Fruit fly (Drosophila melanogaster) whole organism, pupa: ENCODE results near the gene CG14957.

ENCODE experiments used
- CG10348 ChIP-seq: fragments of 200-800 bp; sonication (Bioruptor generic); IDR thresholded peaks from 2 replicates; pipeline ENCODE4 v1.3.6; 2022; ENCODE audit warnings: missing biosample characterization, missing genetic modification characterization
- CG12605 ChIP-seq: fragments of 200-800 bp; sonication (Bioruptor generic); IDR thresholded peaks from 2 replicates; pipeline ENCODE4 v1.3.6; 2022; ENCODE audit warnings: missing biosample characterization, missing genetic modification characterization
- CG13204 ChIP-seq: fragments of 200-800 bp; sonication (Bioruptor generic); optimal IDR thresholded peaks from 2 replicates; lab custom pipeline; 2018; ENCODE audit warnings: missing biosample characterization, mild to moderate bottlenecking, missing genetic modification characterization, moderate library complexity
- CG14655 ChIP-seq: fragments of 200-800 bp; sonication (Bioruptor generic); optimal IDR thresholded peaks from 3 replicates; lab custom pipeline; 2017; ENCODE audit warnings: mild to moderate bottlenecking, missing biosample characterization, missing genetic modification reagents, missing genetic modification characterization
- CG15710 ChIP-seq: fragments of 200-800 bp; sonication (Bioruptor generic); optimal IDR thresholded peaks from 2 replicates; lab custom pipeline; 2018; ENCODE audit warnings: missing biosample characterization, mild to moderate bottlenecking, missing genetic modification characterization, moderate library complexity
- CG17806 ChIP-seq: fragments of 200-800 bp; sonication (Bioruptor generic); optimal IDR thresholded peaks from 2 replicates; lab custom pipeline; 2018; ENCODE audit warnings: missing biosample characterization, mild to moderate bottlenecking, missing genetic modification characterization, moderate library complexity
- CG32121 ChIP-seq: fragments of 200-800 bp; sonication (Bioruptor generic); IDR thresholded peaks from 2 replicates; pipeline ENCODE4 v1.3.6; 2022; ENCODE audit warnings: missing biosample characterization, missing genetic modification characterization
- CG34367 ChIP-seq: fragments of 200-800 bp; sonication (Bioruptor generic); optimal IDR thresholded peaks from 2 replicates; lab custom pipeline; 2018; ENCODE audit warnings: missing biosample characterization, mild to moderate bottlenecking, missing genetic modification characterization
- CG4496 ChIP-seq: fragments of 200-800 bp; sonication (Bioruptor generic); IDR thresholded peaks from 3 replicates; pipeline ENCODE4 v1.3.6; 2022; ENCODE audit warnings: missing biosample characterization, missing genetic modification characterization
- CG8159 ChIP-seq: fragments of 200-800 bp; sonication (Bioruptor generic); optimal IDR thresholded peaks from 3 replicates; lab custom pipeline; 2018; ENCODE audit warnings: missing biosample characterization, mild to moderate bottlenecking, missing genetic modification characterization, moderate library complexity
- CG8301 ChIP-seq: fragments of 200-800 bp; sonication (Bioruptor generic); optimal IDR thresholded peaks from 2 replicates; lab custom pipeline; 2018; ENCODE audit warnings: missing biosample characterization, mild to moderate bottlenecking, missing genetic modification characterization
- CG9948 ChIP-seq: fragments of 200-800 bp; sonication (Bioruptor generic); optimal IDR thresholded peaks from 2 replicates; lab custom pipeline; 2018; ENCODE audit warnings: missing biosample characterization, mild to moderate bottlenecking, missing genetic modification characterization, moderate library complexity
- D1 ChIP-seq: fragments of 200-800 bp; sonication (Bioruptor generic); optimal IDR thresholded peaks from 2 replicates; lab custom pipeline; 2018; ENCODE audit warnings: missing biosample characterization, mild to moderate bottlenecking, missing genetic modification characterization, moderate library complexity
- EcR ChIP-seq: fragments of 200-800 bp; sonication (Bioruptor generic); optimal IDR thresholded peaks from 3 replicates; lab custom pipeline; 2019; ENCODE audit warnings: missing biosample characterization, missing genetic modification characterization, mild to moderate bottlenecking, moderate library complexity, missing genetic modification reagents
- Ets98B ChIP-seq: fragments of 200-800 bp; sonication (Bioruptor generic); IDR thresholded peaks from 2 replicates; pipeline ENCODE4 v1.3.6; 2022; ENCODE audit warnings: missing biosample characterization, missing genetic modification characterization
- Pif1A ChIP-seq: fragments of 200-800 bp; sonication (Bioruptor generic); optimal IDR thresholded peaks from 3 replicates; lab custom pipeline; 2016; ENCODE audit warnings: missing biosample characterization, missing genetic modification characterization
- Pif1B ChIP-seq: fragments of 200-800 bp; sonication (Bioruptor generic); optimal IDR thresholded peaks from 3 replicates; lab custom pipeline; 2016; ENCODE audit warnings: missing biosample characterization, missing genetic modification characterization
- Snoo ChIP-seq: fragments of 200-800 bp; sonication (Bioruptor generic); optimal IDR thresholded peaks from 3 replicates; lab custom pipeline; 2017; ENCODE audit warnings: missing biosample characterization, mild to moderate bottlenecking, missing genetic modification characterization, inconsistent platforms
- fd96Ca ChIP-seq: fragments of 200-800 bp; sonication (Bioruptor generic); IDR thresholded peaks from 3 replicates; pipeline ENCODE4 v1.3.6; 2022; ENCODE audit warnings: missing biosample characterization, missing genetic modification characterization
- gl ChIP-seq: fragments of 200-800 bp; sonication (Bioruptor generic); optimal IDR thresholded peaks from 2 replicates; lab custom pipeline; 2018; ENCODE audit warnings: missing biosample characterization, mild to moderate bottlenecking, missing genetic modification characterization
- rn ChIP-seq: fragments of 200-800 bp; sonication (Bioruptor generic); IDR thresholded peaks from 2 replicates; pipeline ENCODE4 v1.3.6; 2022; ENCODE audit warnings: missing biosample characterization, missing genetic modification characterization

Gene CG14957

dm6 chr3L:3149060-3149872 is 38.1 kb upstream of the CG14957 start:
- TF ChIP-seq EcR (GFP tag; lab: Kevin White, UChicago): peak; percentile 49
- TF ChIP-seq CG32121 (GFP tag; lab: Robert Waterston, UW): peak; percentile 43; the same call in 1 of the 2 replicates
- TF ChIP-seq CG17806 (tag; lab: Kevin White, UChicago): no peak
- TF ChIP-seq CG13204 (GFP tag; lab: Kevin White, UChicago): peak; percentile 68

DNA sequence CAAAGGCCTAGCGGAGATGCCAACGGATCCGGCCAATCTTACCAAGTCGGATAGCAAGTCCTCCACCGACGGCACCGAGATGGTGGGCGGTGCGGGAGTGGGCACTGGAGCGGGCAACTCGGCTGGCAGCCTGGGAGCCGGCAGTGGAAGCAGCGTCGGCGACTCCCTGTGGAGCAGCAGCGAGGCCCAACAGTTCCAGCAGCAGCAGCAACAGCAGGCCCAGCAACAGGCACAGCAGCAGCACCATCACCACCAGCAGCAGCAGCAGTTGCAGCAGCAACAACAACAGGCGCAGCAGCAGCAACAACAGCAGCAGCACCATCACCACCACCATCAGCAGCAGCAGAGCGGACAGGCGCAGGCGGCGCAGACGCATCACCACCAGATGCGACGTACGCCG is 37.0 kb upstream of the CG14957 start:
- TF ChIP-seq CG13204 (GFP tag; lab: Kevin White, UChicago) (no peak), CG17806 (tag; lab: Kevin White, UChicago) (no peak), Pif1B (no peak), rn (GFP tag; lab: Robert Waterston, UW) (0 out of 2 replicates have a peak, but pooled peaks have one; percentile 9), Pif1A (no peak), CG12605 (GFP tag; lab: Robert Waterston, UW) (no peak)
- TF ChIP-seq, all 21 proteins: peak for 1

DNA sequence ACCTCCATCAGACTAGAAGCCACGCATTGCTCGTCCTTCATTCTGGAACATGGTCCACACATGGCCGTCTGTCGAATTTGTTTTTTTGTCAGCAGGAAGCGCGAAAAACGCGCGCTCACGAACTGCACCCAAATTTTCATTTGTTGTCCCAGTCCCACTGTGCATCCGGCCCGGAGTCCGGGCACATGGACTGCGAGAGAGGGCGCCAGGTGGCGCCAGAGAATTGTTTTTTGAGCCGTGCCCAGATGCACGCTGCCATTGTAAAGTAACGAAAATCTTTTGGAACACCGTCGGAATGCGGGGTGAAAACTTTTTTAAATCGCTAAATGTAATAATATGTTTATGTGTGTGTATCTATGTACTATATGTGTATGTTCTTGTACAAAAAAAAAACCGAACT is 29.7 kb upstream of the CG14957 start:
- TF ChIP-seq CG14655 (GFP tag; lab: Kevin White, UChicago): no peak
- TF ChIP-seq gl: no peak
- TF ChIP-seq CG32121 (GFP tag; lab: Robert Waterston, UW): no peak
- TF ChIP-seq CG12605 (GFP tag; lab: Robert Waterston, UW): no peak
- no peak for TF ChIP-seq CG17806 (tag; lab: Kevin White, UChicago)
- TF ChIP-seq CG8301 (tag; lab: Kevin White, UChicago): no peak
- no peak for TF ChIP-seq D1 (tag; lab: Kevin White, UChicago)
- no peak for TF ChIP-seq CG15710 (tag; lab: Kevin White, UChicago)
- no peak for TF ChIP-seq CG10348 (GFP tag; lab: Robert Waterston, UW)
- TF ChIP-seq rn (GFP tag; lab: Robert Waterston, UW): no peak
- TF ChIP-seq CG4496 (GFP tag; lab: Robert Waterston, UW): no peak
- TF ChIP-seq, all 21 proteins: peak for 0

DNA sequence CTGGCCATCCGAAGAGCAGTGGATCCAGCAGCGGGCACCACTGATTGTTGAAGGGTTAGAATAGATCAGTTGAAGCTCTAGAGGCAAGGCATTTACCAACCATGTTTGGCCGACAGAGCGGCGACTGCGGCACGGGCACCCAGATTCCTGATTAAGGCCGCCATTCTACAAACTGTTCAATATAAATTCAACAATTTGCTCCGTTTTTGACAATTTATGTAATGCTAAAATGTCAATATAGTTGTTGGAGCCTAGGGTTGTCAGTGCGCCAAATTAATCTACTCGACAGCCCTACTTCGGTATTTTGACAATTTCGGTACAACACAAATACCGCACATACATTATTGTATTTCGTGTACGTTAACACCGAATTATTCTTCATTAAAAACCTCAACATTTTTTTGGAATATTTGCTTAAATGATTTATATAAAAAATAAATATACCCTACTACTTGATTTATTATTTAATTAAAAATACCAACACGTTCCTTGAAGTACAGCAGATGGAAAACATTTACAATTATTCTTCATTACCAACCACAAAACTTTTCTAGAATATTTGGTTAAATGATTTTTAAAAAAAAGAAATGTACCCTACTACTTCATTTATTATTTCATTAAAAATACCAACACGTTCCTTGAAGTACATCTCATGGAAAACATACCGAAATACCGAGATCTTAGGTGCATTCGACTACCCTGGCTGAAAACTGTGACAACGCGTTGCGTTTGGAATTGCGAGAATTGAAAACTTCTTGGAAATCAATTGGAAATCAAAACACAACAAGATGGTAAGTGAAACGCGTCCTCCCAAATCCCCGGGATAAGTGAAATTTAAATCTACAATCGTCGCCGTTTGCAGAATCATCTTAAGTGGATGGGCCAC is 27.8 kb upstream of the CG14957 start, which contains the start of the genes ND-30 and CG15812:
TSS of gene ND-30 (minus strand) at position 270 of the 886 bp plus-strand sequence.
TSS of gene CG15812 (plus strand) at position 683 of the 886 bp plus-strand sequence.
- TF ChIP-seq EcR (GFP tag; lab: Kevin White, UChicago): no peak
- TF ChIP-seq CG15710 (tag; lab: Kevin White, UChicago): peak; percentile 44
- TF ChIP-seq D1 (tag; lab: Kevin White, UChicago): no peak

- TF ChIP-seq fd96Ca (no peak), gl (no peak), Pif1B (no peak), CG13204 (GFP tag; lab: Kevin White, UChicago) (no peak), rn (GFP tag; lab: Robert Waterston, UW) (no peak), CG12605 (GFP tag; lab: Robert Waterston, UW) (no peak), Pif1A (no peak), CG14655 (GFP tag; lab: Kevin White, UChicago) (no peak), CG8159 (tag; lab: Kevin White, UChicago) (no peak), CG34367 (no peak), CG4496 (GFP tag; lab: Robert Waterston, UW) (no peak), Snoo (tag; lab: Kevin White, UChicago) (no peak), CG9948 (tag; lab: Kevin White, UChicago) (no peak), Ets98B (GFP tag; lab: Robert Waterston, UW) (no peak), CG10348 (GFP tag; lab: Robert Waterston, UW) (no peak)
These were observed 25.4 kb upstream of the CG14957 start, which contains the start of gene rasp for dm6 chr3L:3161968-3162367. TSS of gene rasp (plus strand) at chr3L:3162180.

DNA sequence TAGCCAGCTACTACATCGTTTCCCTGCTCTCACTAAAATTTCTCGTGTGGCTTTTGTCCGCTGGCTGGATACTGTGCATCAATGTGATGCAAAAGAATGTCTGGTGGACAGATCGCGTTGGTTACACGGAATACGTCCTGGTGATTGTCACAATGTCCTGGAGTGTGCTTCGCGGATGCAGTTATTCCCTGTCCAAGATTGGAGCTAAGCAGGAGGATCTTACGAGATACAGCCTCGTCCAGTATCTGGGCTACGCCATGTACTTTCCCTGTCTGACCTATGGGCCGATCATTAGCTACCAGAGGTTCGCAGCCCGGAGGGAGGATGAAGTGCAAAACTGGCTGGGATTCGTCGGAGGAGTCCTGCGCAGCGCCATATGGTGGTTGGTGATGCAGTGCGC is 24.8 kb upstream of the CG14957 start:
- TF ChIP-seq fd96Ca (no peak), CG4496 (GFP tag; lab: Robert Waterston, UW) (no peak), CG9948 (tag; lab: Kevin White, UChicago) (no peak), CG17806 (tag; lab: Kevin White, UChicago) (no peak)
